Worm (Caenorhabditis elegans): ENCODE data around the gene col-101.

col-101 gene

DNA sequence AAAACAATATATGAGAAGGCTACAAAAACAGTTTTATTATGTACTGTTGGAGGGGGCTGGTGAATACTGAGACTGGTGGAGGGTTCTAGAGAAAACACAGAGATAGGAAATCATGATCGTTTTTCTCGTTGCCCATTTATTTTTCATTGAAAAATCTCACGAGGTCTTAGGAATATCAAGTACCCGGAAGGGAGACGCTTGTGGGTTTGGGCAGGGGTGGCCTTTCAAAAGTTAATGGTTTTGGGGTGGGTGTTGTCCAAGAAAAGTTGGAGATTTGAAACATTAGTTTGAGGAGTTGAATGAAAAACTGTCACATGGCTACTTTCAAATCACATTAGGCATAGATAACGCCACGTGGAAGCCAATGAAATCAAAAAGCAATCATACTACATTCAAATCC lies 32.1 kb downstream of the col-101 start:
- TF ChIP-seq nhr-77 (tag; optimal IDR thresholded peaks at IDR 0.05) (no peak), nhr-71 (tag; optimal IDR thresholded peaks at IDR 0.05) (peak; percentile 38), lsy-2 (tag; optimal IDR thresholded peaks at IDR 0.05) (no peak), C16A3.4 (tag; optimal IDR thresholded peaks at IDR 0.05) (no peak), pax-3 (tag; optimal IDR thresholded peaks at IDR 0.05) (no peak), lin-14 (GFP tag; optimal IDR thresholded peaks at IDR 0.05) (peak; percentile 53), dpl-1 (GFP tag; optimal IDR thresholded peaks at IDR 0.05) (peak in 1 of 3 experiments; percentile 3), zag-1 (tag; optimal IDR thresholded peaks at IDR 0.05) (no peak), lin-39 (tag; optimal IDR thresholded peaks at IDR 0.05) (no peak), nhr-90 (tag; optimal IDR thresholded peaks at IDR 0.05; ENCODE audit: poor library complexity) (peak; percentile 27), nhr-12 (tag; optimal IDR thresholded peaks at IDR 0.05) (no peak), tbx-2 (tag; optimal IDR thresholded peaks at IDR 0.05) (peak; percentile 1), snu-23 (GFP tag; optimal IDR thresholded peaks at IDR 0.05) (peak; percentile 23), ama-1 (optimal IDR thresholded peaks at IDR 0.05) (no peak), nhr-20 (tag; optimal IDR thresholded peaks at IDR 0.05) (peak; percentile 29), efl-1 (optimal IDR thresholded peaks at IDR 0.05) (no peak), efl-1 (GFP tag; optimal IDR thresholded peaks at IDR 0.05 in 1 of 2) (no peak), mdl-1 (tag; optimal IDR thresholded peaks at IDR 0.05) (peak in 1 of 2 experiments; percentile 61), aha-1 (tag; optimal IDR thresholded peaks at IDR 0.05) (no peak), blmp-1 (tag; optimal IDR thresholded peaks at IDR 0.05) (peak; percentile 39), elt-3 (tag; optimal IDR thresholded peaks at IDR 0.05) (peak in 2 of 6 experiments; percentile 37 to 46), nhr-85 (tag) (peak; percentile 33), unc-62 (GFP tag; optimal IDR thresholded peaks at IDR 0.05) (no peak), swsn-7 (tag; optimal IDR thresholded peaks at IDR 0.05) (no peak)

DNA sequence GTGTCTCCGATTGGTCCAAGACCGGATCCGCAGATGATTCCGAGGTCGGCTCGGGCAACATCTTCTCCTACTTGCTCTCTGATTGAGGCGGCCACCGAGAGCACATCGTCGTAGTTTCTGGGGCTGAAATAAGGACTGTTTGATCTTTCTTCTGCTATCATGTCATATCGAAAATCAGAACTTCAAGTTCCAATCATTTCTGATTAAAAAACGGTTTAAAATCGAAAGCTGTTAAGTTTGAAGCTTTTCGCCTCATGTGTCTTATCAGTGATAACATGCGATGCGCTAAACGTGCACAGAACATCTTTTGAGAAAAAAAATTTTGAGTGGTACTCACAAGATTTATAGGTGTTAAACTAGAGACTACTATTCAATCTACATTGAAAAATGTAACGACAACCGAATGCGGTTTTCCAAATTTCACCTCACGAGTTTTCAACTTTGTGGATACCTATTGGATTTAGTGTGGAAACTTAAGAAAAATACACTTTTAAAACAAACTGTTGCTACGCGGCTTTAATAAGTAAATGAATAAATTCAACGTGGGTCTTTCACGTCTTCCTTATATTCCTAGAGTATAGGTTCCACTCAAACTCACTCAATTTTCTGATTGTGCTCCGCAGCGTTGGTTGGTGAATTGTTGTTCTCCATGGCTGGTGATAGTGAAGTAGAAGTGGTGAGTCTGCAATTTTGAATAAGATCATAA lies 32.7 kb downstream of the col-101 start:
- TF ChIP-seq efl-1 (optimal IDR thresholded peaks at IDR 0.05) (no peak), efl-1 (GFP tag; optimal IDR thresholded peaks at IDR 0.05 in 1 of 2) (peak in 1 of 2 experiments; percentile 93), nhr-85 (tag) (peak; percentile 51), Y116A8C.19 (tag; optimal IDR thresholded peaks at IDR 0.05; ENCODE audit: borderline replicate concordance) (no peak), jun-1 (tag; optimal IDR thresholded peaks at IDR 0.05) (no peak), unc-30 (tag; optimal IDR thresholded peaks at IDR 0.05) (no peak)

DNA sequence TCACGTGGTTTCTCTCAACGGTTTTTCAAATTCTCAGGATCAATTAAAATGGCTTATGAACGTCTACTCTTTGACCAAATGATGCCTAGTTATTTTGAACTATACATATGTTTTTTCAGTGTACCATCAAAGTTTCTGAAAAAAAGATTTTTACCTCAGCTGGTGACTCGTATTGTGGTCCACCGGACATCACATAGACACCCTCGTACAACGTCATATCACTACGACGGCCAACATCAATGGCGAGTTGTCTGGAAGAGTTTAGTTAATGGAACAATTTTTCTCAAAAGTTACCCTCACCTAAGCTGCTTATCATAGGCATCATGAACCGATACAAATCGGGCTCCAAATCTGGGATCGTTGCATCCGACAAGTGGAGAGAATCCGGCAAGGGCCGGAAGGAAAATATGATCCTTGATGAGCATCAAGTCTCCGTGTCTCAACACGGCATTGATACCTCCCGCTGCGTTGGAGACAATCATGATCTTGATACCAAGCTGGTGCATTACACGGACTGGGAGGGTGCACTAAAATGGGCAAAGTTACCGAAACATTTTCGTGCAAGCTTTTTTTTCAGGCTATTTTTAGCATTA lies 33.6 kb downstream of the col-101 start:
- no peak for TF ChIP-seq ceh-63 (GFP tag; optimal IDR thresholded peaks at IDR 0.05)
- TF ChIP-seq lin-35 (GFP tag; optimal IDR thresholded peaks at IDR 0.05), result no peak
- no peak for TF ChIP-seq xbp-1 (tag; optimal IDR thresholded peaks at IDR 0.05)
- TF ChIP-seq jun-1 (tag; optimal IDR thresholded peaks at IDR 0.05), result no peak
- peak; percentile 10 for TF ChIP-seq elt-2 (tag; optimal IDR thresholded peaks at IDR 0.05)
- TF ChIP-seq lin-15B (tag; optimal IDR thresholded peaks at IDR 0.05), result no peak
- TF ChIP-seq nhr-85 (tag), result peak; percentile 77
- TF ChIP-seq unc-98 (GFP tag; IDR thresholded peaks at IDR 0.05), result no peak
- TF ChIP-seq mef-2 (tag; optimal IDR thresholded peaks at IDR 0.05), result no peak
- TF ChIP-seq blmp-1 (tag; optimal IDR thresholded peaks at IDR 0.05), result no peak
- no peak for TF ChIP-seq nhr-11 (tag; optimal IDR thresholded peaks at IDR 0.05)
- TF ChIP-seq nhr-28 (tag; optimal IDR thresholded peaks at IDR 0.05), result no peak
- TF ChIP-seq dpl-1 (GFP tag; optimal IDR thresholded peaks at IDR 0.05), result no peak
- TF ChIP-seq zip-4 (GFP tag; optimal IDR thresholded peaks at IDR 0.05), result no peak
- no peak for TF ChIP-seq elt-3 (tag; optimal IDR thresholded peaks at IDR 0.05)
- no peak for TF ChIP-seq lsy-2 (tag; optimal IDR thresholded peaks at IDR 0.05)
- no peak for TF ChIP-seq pax-3 (tag; optimal IDR thresholded peaks at IDR 0.05)
- TF ChIP-seq efl-1 (optimal IDR thresholded peaks at IDR 0.05), result no peak
- peak in 1 of 2 experiments; percentile 79 for TF ChIP-seq efl-1 (GFP tag; optimal IDR thresholded peaks at IDR 0.05 in 1 of 2)
- no peak for TF ChIP-seq pqm-1 (tag; optimal IDR thresholded peaks at IDR 0.05)

All from whole organism, L1 larva.